Fruit fly (Drosophila melanogaster): Measurements from ENCODE around the gene CG14572.
A peak's percentile ranks its signal among the peaks of the same experiment; 100 is the strongest.

CG14572 gene

dm6 chr3L:21728616-21729047, 12.7 kb upstream of the CG14572 start, which contains the start of the genes CG11247 and Polr2H (continued):
- TF ChIP-seq CG3163 (GFP tag; optimal IDR thresholded peaks at IDR 0.05) (peak; percentile 80), CG11504 (tag; optimal IDR thresholded peaks at IDR 0.05) (peak; percentile 85), CG11723 (GFP tag; optimal IDR thresholded peaks at IDR 0.05) (peak; percentile 83), run (tag; optimal IDR thresholded peaks at IDR 0.05) (no peak), CG4730 (GFP tag; IDR thresholded peaks at IDR 0.05) (peak; percentile 88), CG2116 (GFP tag; optimal IDR thresholded peaks at IDR 0.05) (peak; percentile 83), CG7987 (GFP tag; optimal IDR thresholded peaks at IDR 0.05) (peak; percentile 55), Hr51 (GFP tag; optimal IDR thresholded peaks at IDR 0.05) (peak; percentile 83 to 88), GATAe (GFP tag; conservative IDR thresholded peaks at IDR 0.05) (peak; percentile 81), CG9215 (GFP tag; IDR thresholded peaks at IDR 0.05) (peak; percentile 95), CrebB (tag; optimal IDR thresholded peaks at IDR 0.05) (peak; percentile 76), caup (GFP tag; optimal IDR thresholded peaks at IDR 0.05; ENCODE audit: severe bottlenecking) (peak; percentile 77), E2f1 (GFP tag; IDR thresholded peaks at IDR 0.05) (peak; percentile 87), CG11093 (GFP tag; IDR thresholded peaks at IDR 0.05) (peak; percentile 92), usp (GFP tag; optimal IDR thresholded peaks at IDR 0.05) (no peak), sd (tag; optimal IDR thresholded peaks at IDR 0.05) (no peak), CG17612 (GFP tag; IDR thresholded peaks at IDR 0.05) (peak; percentile 81), CG17186 (GFP tag; optimal IDR thresholded peaks at IDR 0.05) (peak; percentile 97), croc (GFP tag; conservative IDR thresholded peaks at IDR 0.05) (peak; percentile 90), tup (GFP tag; optimal IDR thresholded peaks at IDR 0.05) (peak; percentile 81), ab (GFP tag; optimal IDR thresholded peaks at IDR 0.05) (peak; percentile 87), CG12071 (GFP tag; optimal IDR thresholded peaks at IDR 0.05) (peak; percentile 51), wdn (GFP tag; IDR thresholded peaks at IDR 0.05) (peak; percentile 86), gt (GFP tag; IDR thresholded peaks at IDR 0.05) (peak; percentile 89), CG2202 (tag; optimal IDR thresholded peaks at IDR 0.05) (peak; percentile 53), Hr3 (GFP tag; optimal IDR thresholded peaks at IDR 0.05) (peak; percentile 94), CG1647 (GFP tag; optimal IDR thresholded peaks at IDR 0.05) (peak; percentile 93), CG33213 (GFP tag; optimal IDR thresholded peaks at IDR 0.05) (peak; percentile 90), CG33557 (GFP tag; optimal IDR thresholded peaks at IDR 0.05) (peak; percentile 72), CG12219 (GFP tag; optimal IDR thresholded peaks at IDR 0.05) (peak; percentile 66), Camta (GFP tag; optimal IDR thresholded peaks at IDR 0.05) (peak; percentile 91), CG1792 (GFP tag; optimal IDR thresholded peaks at IDR 0.05) (peak; percentile 89), Six4 (GFP tag; optimal IDR thresholded peaks at IDR 0.05) (peak; percentile 81), CG12236 (GFP tag; optimal IDR thresholded peaks at IDR 0.05) (peak; percentile 83), chn (GFP tag; optimal IDR thresholded peaks at IDR 0.05) (peak; percentile 96), hb (GFP tag; IDR thresholded peaks at IDR 0.05; ENCODE audit: partially characterized antibody) (peak; percentile 67; the same call in 2 of the 3 replicates), Dek (tag; optimal IDR thresholded peaks at IDR 0.05) (peak; percentile 77), pzg (GFP tag; optimal IDR thresholded peaks at IDR 0.05) (peak; percentile 81), Pdp1 (GFP tag; optimal IDR thresholded peaks at IDR 0.05) (peak; percentile 89 to 97), CG7357 (GFP tag; IDR thresholded peaks at IDR 0.05) (peak; percentile 90), sqz (GFP tag; optimal IDR thresholded peaks at IDR 0.05) (peak; percentile 28), slp2 (GFP tag; optimal IDR thresholded peaks at IDR 0.05) (peak; percentile 89), HmgD (GFP tag; optimal IDR thresholded peaks at IDR 0.05) (peak; percentile 94), Sin3A (optimal IDR thresholded peaks at IDR 0.05) (peak; percentile 100)
